Fruit fly (Drosophila melanogaster): Measurements from ENCODE around the gene CG7011.

The CG7011 gene

DNA sequence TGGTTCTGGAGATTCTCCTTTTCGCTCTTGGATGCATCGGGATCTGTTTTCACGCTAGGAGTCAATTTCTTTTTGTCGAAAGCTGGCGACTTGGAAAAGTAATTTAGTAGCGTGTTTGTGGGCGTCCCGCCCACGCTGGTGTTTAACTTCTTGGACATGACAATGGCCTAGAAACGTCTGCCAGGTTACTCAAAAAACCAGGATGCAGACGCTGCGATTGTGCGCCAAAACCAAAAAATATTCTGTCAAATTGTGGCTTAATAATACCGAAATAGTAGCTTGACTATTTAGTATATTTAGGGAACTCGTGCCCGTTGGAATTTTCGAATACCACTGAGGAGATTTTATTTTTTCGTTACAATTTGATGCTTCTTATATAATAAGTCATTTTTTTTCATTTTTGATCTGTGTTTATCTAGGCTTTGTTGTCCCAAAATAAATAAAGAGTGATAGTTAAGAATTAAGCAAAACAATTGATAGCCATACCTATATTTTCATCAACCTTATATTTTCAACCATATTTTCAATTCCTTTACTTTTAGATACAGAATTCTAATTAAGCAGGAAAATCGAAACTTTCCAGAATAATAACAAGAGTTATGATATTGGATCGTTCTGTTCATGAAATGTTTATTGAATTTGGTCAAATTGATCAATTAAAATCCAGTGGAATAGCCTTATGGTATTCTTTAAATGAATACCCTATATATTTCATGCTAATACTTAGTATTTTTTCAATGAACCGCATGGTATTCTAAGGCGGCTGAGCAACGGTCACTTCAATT, 4.9 kb downstream of the CG7011 start, which contains the start of the genes Msh6 and Prp31:
Gene Msh6, minus strand, starts transcription at position 233 of the 785 bp plus-strand sequence.
Gene Prp31, plus strand, starts transcription at position 771 of the 785 bp plus-strand sequence.
- TF ChIP-seq CTCF (optimal IDR thresholded peaks at IDR 0.05), result no peak
- no peak for TF ChIP-seq CG8478 (optimal IDR thresholded peaks at IDR 0.05)

DNA sequence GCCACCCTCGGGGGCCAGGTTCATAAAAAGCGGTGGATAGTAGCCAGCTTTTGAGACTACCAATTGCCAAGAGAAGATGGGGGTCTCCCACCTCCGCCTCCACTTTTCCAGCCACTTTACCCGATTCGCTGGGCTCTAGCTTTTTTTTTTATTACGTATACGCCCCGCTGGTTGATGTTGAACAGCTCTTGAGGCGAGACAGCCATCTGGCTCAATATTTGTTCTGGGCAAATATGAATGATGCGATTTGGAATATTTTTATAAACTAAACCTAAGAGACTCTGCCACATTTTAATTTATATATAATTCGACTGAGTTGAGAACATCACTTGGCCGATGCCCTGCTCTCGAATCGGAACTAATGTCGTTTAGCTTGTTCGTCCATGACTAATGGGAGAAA, 13.4 kb downstream of the CG7011 start:
- TF ChIP-seq CTCF (optimal IDR thresholded peaks at IDR 0.05) (no peak), CG8478 (optimal IDR thresholded peaks at IDR 0.05) (no peak)

DNA sequence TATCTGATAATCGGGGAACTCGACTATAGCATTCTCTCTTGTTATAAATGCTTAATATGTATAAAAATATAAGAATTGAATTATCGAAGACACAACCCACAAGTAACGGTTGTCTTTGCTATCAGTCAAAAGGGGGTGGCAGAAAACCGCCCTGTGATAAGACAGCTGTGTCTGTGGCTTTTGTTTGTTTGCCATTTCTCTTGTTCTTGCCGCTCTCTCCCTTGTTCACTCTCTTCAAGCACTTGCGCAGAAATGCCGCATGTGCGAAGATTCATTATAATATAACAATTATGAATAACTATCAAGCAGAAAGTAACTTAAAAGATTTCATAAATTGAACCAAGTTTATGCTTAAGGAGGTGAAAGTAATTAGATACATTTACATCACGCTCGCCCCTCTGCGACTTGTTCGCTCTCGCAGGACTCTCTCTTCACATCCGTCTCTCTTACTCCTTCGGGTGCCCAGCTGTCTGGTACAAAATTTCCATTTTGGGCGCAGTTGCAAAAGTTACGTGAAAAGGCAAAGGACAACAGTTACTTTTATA, 16.7 kb downstream of the CG7011 start, which contains the start of gene FucTA:
Gene FucTA, plus strand, starts transcription at position 495 of the 545 bp plus-strand sequence.
- TF ChIP-seq CTCF (optimal IDR thresholded peaks at IDR 0.05), result no peak
- TF ChIP-seq CG8478 (optimal IDR thresholded peaks at IDR 0.05), result no peak

- no peak for TF ChIP-seq CG8478 (optimal IDR thresholded peaks at IDR 0.05)
- TF ChIP-seq CTCF (optimal IDR thresholded peaks at IDR 0.05), result peak in 1 of 2 experiments; percentile 20
These were observed 19.5 kb downstream of the CG7011 start, which contains the start of the genes CG32147 and Pex3 for dm6 chr3L:15143638-15144600. TSS of gene CG32147 (minus strand) at chr3L:15144059. TSS of gene Pex3 (plus strand) at chr3L:15144355.

DNA sequence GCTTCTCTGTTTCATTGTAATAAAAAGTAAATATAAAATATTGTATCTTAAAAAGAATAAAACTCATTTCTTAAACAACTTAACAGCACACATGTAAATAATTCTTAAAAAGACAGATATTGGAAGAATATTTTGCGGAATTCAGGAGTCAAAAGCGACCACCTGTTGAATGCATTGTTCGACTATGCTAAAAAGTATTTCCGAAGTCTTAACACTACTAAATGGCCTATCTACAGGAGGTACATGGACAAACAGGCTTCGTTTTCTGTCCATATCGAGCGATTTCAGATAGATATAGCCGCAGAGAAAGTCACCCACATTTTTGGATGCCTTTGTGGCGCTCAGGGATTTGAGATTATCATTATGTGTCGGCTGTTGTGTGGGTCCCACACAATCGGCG, 20.3 kb downstream of the CG7011 start:
- TF ChIP-seq CG8478 (optimal IDR thresholded peaks at IDR 0.05) (no peak), CTCF (optimal IDR thresholded peaks at IDR 0.05) (no peak)

dm6 chr3L:15142004-15142890, 21.2 kb downstream of the CG7011 start, which contains the start of gene Pdi:
TSS of gene Pdi (minus strand) at chr3L:15142840.
- TF ChIP-seq CTCF (optimal IDR thresholded peaks at IDR 0.05), result peak; percentile 87 to 94
- no peak for TF ChIP-seq CG8478 (optimal IDR thresholded peaks at IDR 0.05)

DNA sequence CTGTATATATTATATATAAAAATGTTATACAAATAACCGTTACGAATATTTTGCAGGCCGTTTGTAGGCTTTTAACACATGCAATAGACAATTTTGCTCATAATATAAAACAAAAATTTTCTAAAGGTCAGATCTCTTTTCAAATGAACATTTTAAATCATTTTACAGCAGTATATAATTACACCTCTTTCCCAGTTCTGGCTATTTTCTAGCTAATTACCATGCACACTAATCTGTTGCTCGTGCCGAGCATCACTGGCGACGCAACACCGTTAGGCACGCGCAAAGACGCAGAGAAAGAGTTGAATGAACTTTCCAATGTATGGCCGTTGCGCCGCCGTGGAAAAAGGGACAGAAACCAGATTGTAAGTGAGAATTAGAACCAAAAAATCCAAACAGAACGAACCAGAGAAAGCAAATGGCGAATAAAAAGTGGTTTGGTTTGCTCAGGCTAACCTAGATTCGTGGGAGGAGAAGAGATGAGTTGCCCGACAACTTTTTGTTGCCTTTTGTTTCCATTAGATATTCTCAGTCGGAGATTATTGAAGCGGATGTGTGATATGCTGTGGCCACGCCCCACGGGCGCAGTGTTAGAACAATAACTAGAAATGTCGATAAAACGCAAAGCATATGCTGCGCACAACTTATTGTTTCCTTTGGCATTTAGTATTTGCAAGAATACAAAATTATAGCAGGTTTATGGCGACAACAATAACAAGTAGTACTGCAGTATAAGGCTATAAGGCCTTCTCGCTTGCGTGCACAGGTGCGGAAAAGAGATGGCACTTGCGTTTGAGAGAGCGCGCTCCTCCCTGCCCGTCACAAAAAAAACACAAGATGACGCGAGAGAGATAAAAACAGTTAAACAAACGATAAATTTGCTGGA, 22.1 kb downstream of the CG7011 start:
- TF ChIP-seq CG8478 (optimal IDR thresholded peaks at IDR 0.05), result no peak
- TF ChIP-seq CTCF (optimal IDR thresholded peaks at IDR 0.05), result no peak

- no peak for TF ChIP-seq CG8478 (optimal IDR thresholded peaks at IDR 0.05)
These were observed 23.0 kb downstream of the CG7011 start for dm6 chr3L:15140268-15140957.

DNA sequence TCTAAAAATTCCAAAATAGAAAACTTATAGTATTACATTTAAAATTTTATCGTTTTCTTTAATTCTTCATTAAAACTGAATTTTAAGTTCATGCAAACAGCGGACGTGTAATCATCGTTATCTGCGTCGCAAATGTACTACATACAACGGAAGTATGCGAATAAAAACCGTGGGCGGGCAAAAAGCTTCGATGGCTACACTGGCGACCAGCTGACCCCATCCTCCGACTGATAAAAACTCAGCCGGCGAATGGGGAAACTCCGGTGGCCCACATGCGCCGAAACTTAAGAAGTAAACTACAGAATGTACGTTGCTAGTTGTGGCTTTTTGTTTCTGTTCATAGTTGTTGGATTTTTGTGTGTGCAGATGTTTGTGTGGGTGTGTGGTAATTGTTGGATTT, 25.6 kb downstream of the CG7011 start:
- no peak for TF ChIP-seq CG8478 (optimal IDR thresholded peaks at IDR 0.05)
- TF ChIP-seq CTCF (optimal IDR thresholded peaks at IDR 0.05), result no peak

DNA sequence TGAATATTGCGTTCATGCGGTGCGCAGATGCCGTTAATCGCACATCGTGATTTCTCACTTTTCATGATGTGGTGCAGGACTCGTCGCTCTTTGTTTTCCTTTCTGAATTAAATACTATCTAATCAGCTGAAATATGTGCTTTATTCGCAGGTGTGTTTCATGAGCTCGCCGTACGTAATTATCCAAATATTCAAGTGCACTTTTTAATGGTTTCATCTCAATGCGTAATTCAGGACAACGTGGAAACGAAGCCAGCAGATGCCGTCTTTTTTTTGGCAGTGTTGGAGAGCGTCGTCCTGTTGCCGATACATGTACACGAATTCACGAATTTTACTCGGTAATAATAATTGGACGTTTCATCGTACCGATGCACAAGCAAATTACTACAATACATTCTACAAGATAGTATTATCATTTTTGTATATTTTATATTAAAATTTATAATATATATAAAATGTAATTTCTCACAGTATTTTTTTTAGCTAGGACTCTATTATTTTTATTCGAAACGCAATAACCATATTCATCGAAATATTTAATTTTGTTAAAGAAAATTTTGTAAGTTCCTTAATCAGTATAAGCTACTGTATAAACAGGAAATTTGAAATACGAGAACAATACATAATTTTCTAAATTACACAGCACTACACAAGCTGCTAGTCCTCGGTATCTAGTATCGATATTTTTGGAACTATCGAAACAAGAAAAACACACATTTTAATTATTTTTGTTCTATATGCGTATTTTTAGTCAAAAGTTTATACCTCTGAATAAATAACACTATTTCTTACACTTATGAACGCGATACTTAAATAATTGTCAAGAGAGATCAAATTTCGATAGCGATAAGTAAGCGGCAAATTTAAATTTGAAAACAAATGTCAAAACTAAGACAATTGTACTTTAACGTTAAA, 26.5 kb downstream of the CG7011 start, which contains the start of gene CG12316:
Gene CG12316, minus strand, starts transcription at position 276 of the 914 bp plus-strand sequence.
- TF ChIP-seq CTCF (optimal IDR thresholded peaks at IDR 0.05) (no peak), CG8478 (optimal IDR thresholded peaks at IDR 0.05) (no peak)

DNA sequence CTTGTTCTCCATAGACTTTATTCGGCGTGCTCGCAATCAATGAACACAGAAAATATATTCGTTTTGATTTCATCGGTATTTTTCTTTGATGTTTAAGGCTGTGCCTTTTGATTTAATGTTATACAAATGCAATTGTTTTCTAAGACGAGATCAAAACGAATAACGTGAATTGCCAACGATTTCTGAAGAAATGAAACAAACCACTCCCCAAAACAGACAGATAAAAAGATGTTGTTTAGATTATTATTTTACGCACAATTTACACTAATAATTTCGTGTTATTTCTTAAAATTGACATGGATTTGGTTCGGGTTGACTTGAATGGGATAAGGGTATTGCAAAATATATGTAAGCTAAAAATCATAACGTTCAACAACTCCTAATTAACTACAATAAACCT, 32.1 kb downstream of the CG7011 start, which contains the start of gene CG13457:
Gene CG13457, minus strand, starts transcription at position 101 of the 400 bp plus-strand sequence.
- TF ChIP-seq CTCF (optimal IDR thresholded peaks at IDR 0.05) (no peak), CG8478 (optimal IDR thresholded peaks at IDR 0.05) (no peak)

All from S2 (cell line).